Fruit fly (Drosophila melanogaster) whole organism: ENCODE measurements around the gene ClpP.

Source experiments
- CG8478 ChIP-seq: fragments of >200 bp; optimal IDR thresholded peaks from 2 replicates; lab custom pipeline; 2018; ENCODE audit warnings: inconsistent platforms
- Dll ChIP-seq: fragments of >200 bp; optimal IDR thresholded peaks from 2 replicates; lab custom pipeline; 2017
- EcR ChIP-seq, 2 experiments: fragments of >200 bp; optimal IDR thresholded peaks; 2 replicates each; lab custom pipeline; 2017; ENCODE audit warnings: missing biosample characterization in 2 of 2, missing genetic modification characterization in 2 of 2, missing genetic modification reagents in 2 of 2
- pan ChIP-seq: fragments of >200 bp; optimal IDR thresholded peaks from 2 replicates; lab custom pipeline; 2017
- psq ChIP-seq: fragments of >200 bp; optimal IDR thresholded peaks from 2 replicates; lab custom pipeline; 2017
- usp ChIP-seq: fragments of >200 bp; optimal IDR thresholded peaks from 2 replicates; lab custom pipeline; 2017; ENCODE audit warnings: missing biosample characterization, missing genetic modification characterization, mixed read lengths

DNA sequence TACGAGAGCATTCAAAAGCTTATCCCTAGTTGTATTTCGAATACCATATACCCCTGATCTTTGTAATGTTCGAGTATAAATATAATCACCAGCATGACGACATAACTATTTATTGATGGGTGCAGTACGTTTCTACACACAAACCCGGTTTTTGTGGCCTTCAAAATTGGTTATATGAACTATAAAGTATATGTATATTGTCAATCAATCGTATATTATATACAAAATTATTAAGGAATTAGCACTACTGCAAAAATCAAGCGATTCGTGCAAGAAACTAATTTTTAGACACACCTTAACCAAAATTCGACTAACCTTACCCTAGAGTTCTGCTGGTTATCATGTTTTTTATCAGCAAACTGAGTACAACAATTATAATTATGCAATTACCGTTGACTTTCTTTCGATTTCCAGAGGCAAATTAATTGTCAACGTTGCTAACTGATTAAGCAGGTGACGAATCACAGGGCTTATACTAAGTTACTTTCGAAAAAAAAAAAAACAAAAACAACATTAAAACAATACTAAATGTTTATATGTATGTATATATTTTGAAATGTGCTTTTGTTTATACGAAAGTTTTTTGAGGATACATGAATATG is 36.3 kb upstream of the ClpP start:
- no peak for TF ChIP-seq usp (GFP tag; lab: Kevin White, UChicago)
- no peak for TF ChIP-seq psq
- no peak for TF ChIP-seq Dll
- no peak for TF ChIP-seq EcR (GFP tag; optimal IDR thresholded peaks at IDR 0.05; lab: Kevin White, UChicago)
- no peak for TF ChIP-seq CG8478
- no peak for TF ChIP-seq pan (lab: Kevin White, UChicago)
